Fruit fly (Drosophila melanogaster) whole organism, embryonic: ENCODE measurements around the gene CG32459.

Experiments used
- ATbp ChIP-seq: fragments of 200-800 bp; sonication (Bioruptor generic); optimal IDR thresholded peaks from 2 replicates; lab custom pipeline; 2017; ENCODE audit warnings: missing biosample characterization, mild to moderate bottlenecking, missing genetic modification characterization, missing genetic modification reagents
- Adf1 ChIP-seq: fragments of 200-800 bp; sonication (Bioruptor generic); IDR thresholded peaks from 2 replicates; pipeline ENCODE4 v1.3.6; 2022; ENCODE audit warnings: missing biosample characterization, missing genetic modification characterization
- Antp ChIP-seq: fragments of 200-800 bp; sonication (Bioruptor generic); optimal IDR thresholded peaks from 3 replicates; lab custom pipeline; 2016; ENCODE audit warnings: missing biosample characterization, missing genetic modification characterization
- Atf3 ChIP-seq: fragments of 200-800 bp; sonication (Bioruptor generic); optimal IDR thresholded peaks from 3 replicates; lab custom pipeline; 2016; ENCODE audit warnings: missing biosample characterization, missing genetic modification characterization
- BEAF-32 ChIP-seq: fragments of 200-800 bp; sonication (Bioruptor generic); optimal IDR thresholded peaks from 3 replicates; lab custom pipeline; 2017; ENCODE audit warnings: missing biosample characterization, missing genetic modification characterization, mild to moderate bottlenecking, moderate library complexity, missing genetic modification reagents
- Bgb ChIP-seq: fragments of 200-800 bp; sonication (Bioruptor generic); IDR thresholded peaks from 2 replicates; pipeline ENCODE4 v1.3.6; 2022; ENCODE audit warnings: missing biosample characterization, missing genetic modification characterization; ENCODE audit not compliant: partially characterized antibody
- Bteb2 ChIP-seq: fragments of 200-800 bp; sonication (Bioruptor generic); optimal IDR thresholded peaks from 2 replicates; lab custom pipeline; 2016; ENCODE audit warnings: missing biosample characterization, missing genetic modification characterization
- CG10959 ChIP-seq: fragments of 200-800 bp; sonication (Bioruptor generic); IDR thresholded peaks from 2 replicates; pipeline ENCODE4 v1.3.6; 2022; ENCODE audit warnings: missing biosample characterization, missing genetic modification characterization
- CG11696 ChIP-seq: fragments of 200-800 bp; sonication (Bioruptor generic); IDR thresholded peaks from 2 replicates; pipeline ENCODE4 v1.3.6; 2022; ENCODE audit warnings: missing biosample characterization, missing genetic modification characterization
- CG12155 ChIP-seq: fragments of 200-800 bp; sonication (Bioruptor generic); optimal IDR thresholded peaks from 3 replicates; lab custom pipeline; 2016; ENCODE audit warnings: missing biosample characterization, missing genetic modification characterization
- CG1529 ChIP-seq: fragments of 200-800 bp; sonication (Bioruptor generic); optimal IDR thresholded peaks from 3 replicates; lab custom pipeline; 2018; ENCODE audit warnings: missing biosample characterization, missing genetic modification characterization
- CG17612 ChIP-seq: fragments of 200-800 bp; sonication (Bioruptor generic); IDR thresholded peaks from 2 replicates; pipeline ENCODE4 v1.3.6; 2022; ENCODE audit warnings: missing biosample characterization, missing genetic modification characterization
- CG1832 ChIP-seq: fragments of 200-800 bp; sonication (Bioruptor generic); optimal IDR thresholded peaks from 2 replicates; lab custom pipeline; 2017; ENCODE audit warnings: missing biosample characterization, mild to moderate bottlenecking, missing genetic modification characterization, inconsistent platforms
- CG31224 ChIP-seq: fragments of 200-800 bp; sonication (Bioruptor generic); IDR thresholded peaks from 2 replicates; pipeline ENCODE4 v1.3.6; 2022; ENCODE audit warnings: missing biosample characterization, missing genetic modification characterization
- CG6689 ChIP-seq: fragments of 200-800 bp; sonication (Bioruptor generic); IDR thresholded peaks from 2 replicates; pipeline ENCODE4 v1.3.6; 2022; ENCODE audit warnings: missing biosample characterization, missing genetic modification characterization
- CG7839 ChIP-seq: fragments of 200-800 bp; sonication (Bioruptor generic); optimal IDR thresholded peaks from 3 replicates; lab custom pipeline; 2018; ENCODE audit warnings: missing biosample characterization, mild to moderate bottlenecking, missing genetic modification characterization, moderate library complexity
- CG7928 ChIP-seq: fragments of 200-800 bp; sonication (Bioruptor generic); optimal IDR thresholded peaks from 2 replicates; lab custom pipeline; 2017; ENCODE audit warnings: missing biosample characterization, mild to moderate bottlenecking, missing genetic modification characterization
- CG8944 ChIP-seq: fragments of 200-800 bp; sonication (Bioruptor generic); optimal IDR thresholded peaks from 3 replicates; lab custom pipeline; 2016; ENCODE audit warnings: missing biosample characterization, missing genetic modification characterization
- CG9797 ChIP-seq: fragments of 200-800 bp; sonication (Bioruptor generic); optimal IDR thresholded peaks from 3 replicates; lab custom pipeline; 2018; ENCODE audit warnings: missing biosample characterization, mild to moderate bottlenecking, missing genetic modification characterization
- Camta ChIP-seq: fragments of 200-800 bp; sonication (Bioruptor generic); optimal IDR thresholded peaks from 2 replicates; lab custom pipeline; 2016; ENCODE audit warnings: missing biosample characterization, missing genetic modification characterization
- Eip74EF ChIP-seq, 2 experiments: fragments of 200-800 bp in 1 of 2; fragments of >200 bp in 1 of 2; sonication (Bioruptor generic) in 1 of 2; optimal IDR thresholded peaks; 2 replicates each; lab custom pipeline; 2017 to 2019; ENCODE audit warnings: missing biosample characterization in 2 of 2, missing genetic modification characterization in 2 of 2, mild to moderate bottlenecking in 1 of 2, moderate library complexity in 1 of 2
- Ets65A ChIP-seq: fragments of 200-800 bp; sonication (Bioruptor generic); peaks from one replicate; lab custom pipeline; 2016; ENCODE audit warnings: missing biosample characterization, missing genetic modification characterization
- HLH3B ChIP-seq: fragments of 200-800 bp; sonication (Bioruptor generic); IDR thresholded peaks from 2 replicates; pipeline ENCODE4 v1.3.6; 2022; ENCODE audit warnings: missing biosample characterization, missing genetic modification characterization
- Jarid2 ChIP-seq: fragments of 200-800 bp; sonication (Bioruptor generic); optimal IDR thresholded peaks from 3 replicates; lab custom pipeline; 2017; ENCODE audit warnings: mild to moderate bottlenecking, missing biosample characterization, missing genetic modification reagents, missing genetic modification characterization
- NK7.1 ChIP-seq: fragments of 200-800 bp; sonication (Bioruptor generic); optimal IDR thresholded peaks from 3 replicates; lab custom pipeline; 2016; ENCODE audit warnings: missing biosample characterization, missing genetic modification characterization
- Neu2 ChIP-seq: fragments of 200-800 bp; sonication (Bioruptor generic); optimal IDR thresholded peaks from 3 replicates; lab custom pipeline; 2016; ENCODE audit warnings: missing biosample characterization, missing genetic modification characterization, borderline replicate concordance
- Nf-YB ChIP-seq: fragments of 200-800 bp; sonication (Bioruptor generic); optimal IDR thresholded peaks from 3 replicates; lab custom pipeline; 2019; ENCODE audit warnings: missing biosample characterization, mild to moderate bottlenecking, missing genetic modification characterization, moderate library complexity
- Ravus ChIP-seq: fragments of 200-800 bp; sonication (Bioruptor generic); IDR thresholded peaks from 2 replicates; pipeline ENCODE4 v1.3.6; 2022; ENCODE audit warnings: missing biosample characterization, missing genetic modification characterization
- Usf ChIP-seq: fragments of 200-800 bp; sonication (Bioruptor generic); optimal IDR thresholded peaks from 2 replicates; lab custom pipeline; 2017; ENCODE audit warnings: missing genotype, missing biosample characterization, missing genetic modification characterization
- al ChIP-seq: fragments of 200-800 bp; sonication (Bioruptor generic); IDR thresholded peaks from 2 replicates; pipeline ENCODE4 v1.3.6; 2022; ENCODE audit warnings: missing biosample characterization, missing genetic modification characterization
- ase ChIP-seq: fragments of 200-800 bp; sonication (Bioruptor generic); IDR thresholded peaks from 3 replicates; pipeline ENCODE4 v1.3.6; 2022; ENCODE audit warnings: missing biosample characterization, missing genetic modification characterization
- bbx ChIP-seq: fragments of 200-800 bp; sonication (Bioruptor generic); IDR thresholded peaks from 2 replicates; pipeline ENCODE4 v1.3.6; 2022; ENCODE audit warnings: missing biosample characterization, missing genetic modification characterization; ENCODE audit not compliant: partially characterized antibody
- bowl ChIP-seq: fragments of 200-800 bp; sonication (Bioruptor generic); IDR thresholded peaks from 2 replicates; pipeline ENCODE4 v1.3.6; 2022; ENCODE audit warnings: missing biosample characterization, missing genetic modification characterization
- chinmo ChIP-seq: fragments of 200-800 bp; sonication (Bioruptor generic); IDR thresholded peaks from 4 replicates; pipeline ENCODE4 v1.3.6; 2022; ENCODE audit warnings: missing biosample characterization, missing genetic modification characterization; ENCODE audit not compliant: partially characterized antibody
- chm ChIP-seq: fragments of 200-800 bp; sonication (Bioruptor generic); IDR thresholded peaks from 2 replicates; pipeline ENCODE4 v1.3.6; 2022; ENCODE audit warnings: missing biosample characterization, missing genetic modification characterization
- danr ChIP-seq: fragments of 200-800 bp; sonication (Bioruptor generic); IDR thresholded peaks from 2 replicates; pipeline ENCODE4 v1.3.6; 2022; ENCODE audit warnings: missing biosample characterization, missing genetic modification characterization
- ftz-f1 ChIP-seq: fragments of 200-800 bp; sonication (Bioruptor generic); optimal IDR thresholded peaks from 2 replicates; lab custom pipeline; 2016; ENCODE audit warnings: missing biosample characterization, missing genetic modification characterization
- grau ChIP-seq: fragments of 200-800 bp; optimal IDR thresholded peaks from 3 replicates; lab custom pipeline; 2019; ENCODE audit warnings: missing biosample characterization, mild to moderate bottlenecking, missing genetic modification characterization, moderate library complexity
- kay ChIP-seq: fragments of 200-800 bp; sonication (Bioruptor generic); optimal IDR thresholded peaks from 2 replicates; lab custom pipeline; 2016; ENCODE audit warnings: missing biosample characterization, missing genetic modification characterization
- lbe ChIP-seq: fragments of 200-800 bp; sonication (Bioruptor generic); optimal IDR thresholded peaks from 2 replicates; lab custom pipeline; 2016; ENCODE audit warnings: missing biosample characterization, mild to moderate bottlenecking, missing genetic modification characterization
- nom ChIP-seq: fragments of 200-800 bp; sonication (Bioruptor generic); optimal IDR thresholded peaks from 2 replicates; lab custom pipeline; 2017; ENCODE audit warnings: missing biosample characterization, missing genetic modification characterization, mild to moderate bottlenecking, moderate library complexity, missing genetic modification reagents
- odd ChIP-seq: fragments of 200-800 bp; sonication (Bioruptor generic); optimal IDR thresholded peaks from 2 replicates; lab custom pipeline; 2017; ENCODE audit warnings: missing biosample characterization, mild to moderate bottlenecking, missing genetic modification characterization
- org-1 ChIP-seq: fragments of 200-800 bp; sonication (Bioruptor generic); optimal IDR thresholded peaks from 2 replicates; lab custom pipeline; 2017; ENCODE audit warnings: missing biosample characterization, missing genetic modification characterization
- ranshi ChIP-seq: fragments of 200-800 bp; sonication (Bioruptor generic); IDR thresholded peaks from 2 replicates; pipeline ENCODE4 v1.3.6; 2022; ENCODE audit warnings: missing biosample characterization, missing genetic modification characterization
- rib ChIP-seq: fragments of 200-800 bp; sonication (Bioruptor generic); IDR thresholded peaks from 2 replicates; pipeline ENCODE4 v1.3.6; 2022; ENCODE audit warnings: missing biosample characterization, missing genetic modification characterization
- sc ChIP-seq, 3 experiments: fragments of >200 bp in 2 of 3; fragments of 200-800 bp in 1 of 3; sonication (Bioruptor generic) in 1 of 3; optimal IDR thresholded peaks; 2 replicates in 2 of 3; 3 replicates in 1 of 3; lab custom pipeline; 2017; ENCODE audit warnings: mild to moderate bottlenecking in 1 of 3, missing biosample characterization in 1 of 3, missing genetic modification characterization in 1 of 3, missing genetic modification reagents in 1 of 3
- sens ChIP-seq: fragments of 200-800 bp; sonication (Bioruptor generic); peaks from one replicate; lab custom pipeline; 2016; ENCODE audit warnings: missing biosample characterization, missing genetic modification characterization
- sens-2 ChIP-seq: fragments of 200-800 bp; sonication (Bioruptor generic); IDR thresholded peaks from 2 replicates; pipeline ENCODE4 v1.3.6; 2022; ENCODE audit warnings: missing biosample characterization, missing genetic modification characterization
- slou ChIP-seq: fragments of 200-800 bp; sonication (Bioruptor generic); optimal IDR thresholded peaks from 3 replicates; lab custom pipeline; 2016; ENCODE audit warnings: missing biosample characterization, missing genetic modification characterization
- slp2 ChIP-seq: fragments of 200-800 bp; sonication (Bioruptor generic); optimal IDR thresholded peaks from 2 replicates; lab custom pipeline; 2016; ENCODE audit warnings: missing biosample characterization, missing genetic modification characterization
- unpg ChIP-seq: fragments of 200-800 bp; sonication (Bioruptor generic); optimal IDR thresholded peaks from 3 replicates; lab custom pipeline; 2018; ENCODE audit warnings: missing biosample characterization, mild to moderate bottlenecking, missing genetic modification characterization, moderate library complexity

The CG32459 gene

DNA sequence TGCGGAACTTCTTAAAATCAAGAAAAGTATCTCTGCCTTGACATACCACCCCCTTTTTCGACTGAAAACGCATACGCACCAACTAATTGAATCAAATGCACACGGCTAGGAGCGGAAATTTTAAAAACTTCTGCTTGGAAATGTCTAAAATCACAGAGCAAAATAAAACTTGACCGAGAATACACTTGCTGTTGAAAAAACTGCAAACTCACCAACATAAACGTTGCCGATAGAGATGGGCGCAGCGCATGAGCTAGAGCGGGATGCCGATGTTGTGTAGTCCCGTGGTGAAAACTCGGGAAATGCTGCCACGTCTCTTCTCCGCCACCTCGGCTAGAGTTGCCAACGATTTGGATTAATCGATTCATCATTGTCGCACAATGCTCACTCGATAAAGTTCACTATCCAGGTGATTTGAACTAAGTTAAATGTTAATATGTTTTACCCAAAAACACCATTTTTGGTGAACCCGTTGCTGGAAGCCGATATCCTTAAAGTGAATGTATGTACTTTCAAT, 16.0 kb upstream of the CG32459 start, which contains the start of the genes CG11109 and Arf1 (continued):
- no peak for TF ChIP-seq Jarid2
- no peak for TF ChIP-seq lbe (GFP tag; lab: Kevin White, UChicago)
- no peak for TF ChIP-seq Nf-YB (GFP tag; lab: Kevin White, UChicago)
- TF ChIP-seq CG6689 (GFP tag; lab: Robert Waterston, UW), result no peak
- no peak for TF ChIP-seq Ets65A
- peak; percentile 85 for TF ChIP-seq Bgb (GFP tag; lab: Robert Waterston, UW)
- no peak for TF ChIP-seq danr
- no peak for TF ChIP-seq Usf (GFP tag; lab: Kevin White, UChicago)
- TF ChIP-seq kay (GFP tag; lab: Kevin White, UChicago), result no peak
- no peak for TF ChIP-seq sens-2 (GFP tag; lab: Robert Waterston, UW)
- TF ChIP-seq Adf1 (GFP tag; lab: Robert Waterston, UW), result peak; percentile 20; the same call in 1 of the 2 replicates
- TF ChIP-seq bbx (GFP tag; lab: Robert Waterston, UW), result peak; percentile 82
- TF ChIP-seq al (GFP tag; lab: Robert Waterston, UW), result no peak
- no peak for TF ChIP-seq CG17612 (GFP tag; lab: Robert Waterston, UW)
- no peak for TF ChIP-seq Eip74EF (GFP tag; optimal IDR thresholded peaks at IDR 0.05; lab: Kevin White, UChicago)
- TF ChIP-seq ftz-f1, result no peak
- no peak for TF ChIP-seq CG10959 (GFP tag; lab: Robert Waterston, UW)
- no peak for TF ChIP-seq org-1 (GFP tag; lab: Kevin White, UChicago)
- TF ChIP-seq Camta (GFP tag; lab: Kevin White, UChicago), result no peak
- TF ChIP-seq sc (optimal IDR thresholded peaks at IDR 0.05; lab: Kevin White, UChicago), result no peak
- TF ChIP-seq sc (GFP tag; optimal IDR thresholded peaks at IDR 0.05; lab: Kevin White, UChicago), result no peak
- no peak for TF ChIP-seq HLH3B (GFP tag; lab: Robert Waterston, UW)
- no peak for TF ChIP-seq slou (GFP tag; lab: Kevin White, UChicago)
- TF ChIP-seq BEAF-32 (GFP tag; lab: Kevin White, UChicago), result peak; percentile 76
- TF ChIP-seq Ravus, result no peak
- no peak for TF ChIP-seq CG8944
- TF ChIP-seq rib (GFP tag; lab: Robert Waterston, UW), result no peak
- no peak for TF ChIP-seq sens (GFP tag; lab: Kevin White, UChicago)
- TF ChIP-seq slp2 (GFP tag; lab: Kevin White, UChicago), result no peak
- no peak for TF ChIP-seq odd
- TF ChIP-seq CG9797 (GFP tag; lab: Kevin White, UChicago), result peak; percentile 2
- no peak for TF ChIP-seq NK7.1 (GFP tag; lab: Kevin White, UChicago)
- no peak for TF ChIP-seq ranshi (GFP tag; lab: Robert Waterston, UW)
- peak; percentile 12 for TF ChIP-seq nom (GFP tag; lab: Kevin White, UChicago)
- TF ChIP-seq chinmo, result peak; percentile 80
- no peak for TF ChIP-seq CG1529 (GFP tag; lab: Kevin White, UChicago)
- TF ChIP-seq grau, result peak; percentile 24
- no peak for TF ChIP-seq ase (GFP tag; lab: Robert Waterston, UW)
- peak; percentile 67 for TF ChIP-seq CG1832
- TF ChIP-seq bowl, result no peak

DNA sequence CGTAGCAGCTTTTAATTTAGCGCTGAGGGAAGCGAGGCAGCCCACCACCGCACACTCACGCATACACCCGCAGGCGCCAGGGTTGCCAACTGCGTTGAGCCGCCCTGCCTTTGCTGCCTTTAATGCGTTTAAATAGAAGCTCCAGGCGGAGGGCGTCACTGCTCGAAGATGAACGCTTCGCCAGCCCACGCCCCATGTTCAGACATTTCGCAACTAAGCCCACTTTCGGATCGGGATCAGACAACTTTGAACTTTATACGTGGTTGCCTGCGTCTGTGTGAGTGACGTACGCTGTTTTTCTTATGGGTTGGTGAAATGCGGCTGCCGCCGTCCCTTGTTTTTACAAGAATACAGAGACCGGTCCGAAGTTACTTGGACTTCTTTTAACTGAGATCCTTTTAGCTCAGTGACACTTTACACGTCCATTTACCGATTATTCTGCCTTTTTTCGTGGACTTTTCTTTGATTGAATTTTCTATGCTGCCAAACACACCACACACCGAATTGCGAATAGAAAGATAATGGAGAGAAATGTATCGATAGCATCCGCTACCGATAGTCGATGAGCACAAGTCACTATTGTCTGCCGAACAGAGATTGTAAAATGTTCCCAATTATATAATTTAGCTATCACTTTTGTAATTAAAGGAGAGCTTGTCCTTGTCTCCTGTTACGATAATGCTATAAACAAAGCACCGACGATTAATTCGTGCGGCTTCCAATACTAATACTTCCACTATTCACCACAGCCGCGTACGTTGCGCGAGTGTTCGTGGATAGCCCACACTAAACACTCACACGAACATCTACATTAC, 15.4 kb upstream of the CG32459 start:
- TF ChIP-seq Bteb2 (GFP tag; lab: Kevin White, UChicago) (no peak), CG12155 (GFP tag; lab: Kevin White, UChicago) (no peak), Antp (GFP tag; lab: Kevin White, UChicago) (peak; percentile 40), CG11696 (GFP tag; lab: Robert Waterston, UW) (no peak), ATbp (GFP tag; lab: Kevin White, UChicago) (no peak), CG31224 (GFP tag; lab: Robert Waterston, UW) (no peak), chm (GFP tag; lab: Robert Waterston, UW) (no peak), Atf3 (GFP tag; lab: Kevin White, UChicago) (no peak), Neu2 (GFP tag; lab: Kevin White, UChicago) (peak; percentile 45), CG7839 (tag; lab: Kevin White, UChicago) (no peak), unpg (GFP tag; lab: Kevin White, UChicago) (no peak), CG7928 (GFP tag; lab: Kevin White, UChicago) (peak; percentile 6)
